Worm (Caenorhabditis elegans) whole organism, midembryonic: ENCODE measurements around the gene F11G11.13.

Experiments
- T22C8.4 ChIP-seq: fragments of 200-800 bp; sonication (Bioruptor generic); IDR thresholded peaks from 2 replicates; pipeline ENCODE4 v1.3.6; 2022; ENCODE audit warnings: missing genetic modification characterization, missing compliant biosample characterization
- flt-1 ChIP-seq: fragments of 200-800 bp; sonication (Bioruptor generic); IDR thresholded peaks from 2 replicates; pipeline ENCODE4 v1.3.6; 2022; ENCODE audit warnings: missing genetic modification characterization, missing compliant biosample characterization
- klf-2 ChIP-seq: fragments of 200-800 bp; sonication (Bioruptor generic); conservative IDR thresholded peaks from 2 replicates; pipeline ENCODE4 v1.3.6; 2022; ENCODE audit warnings: missing genetic modification reagents, missing genetic modification characterization, missing compliant biosample characterization

DNA sequence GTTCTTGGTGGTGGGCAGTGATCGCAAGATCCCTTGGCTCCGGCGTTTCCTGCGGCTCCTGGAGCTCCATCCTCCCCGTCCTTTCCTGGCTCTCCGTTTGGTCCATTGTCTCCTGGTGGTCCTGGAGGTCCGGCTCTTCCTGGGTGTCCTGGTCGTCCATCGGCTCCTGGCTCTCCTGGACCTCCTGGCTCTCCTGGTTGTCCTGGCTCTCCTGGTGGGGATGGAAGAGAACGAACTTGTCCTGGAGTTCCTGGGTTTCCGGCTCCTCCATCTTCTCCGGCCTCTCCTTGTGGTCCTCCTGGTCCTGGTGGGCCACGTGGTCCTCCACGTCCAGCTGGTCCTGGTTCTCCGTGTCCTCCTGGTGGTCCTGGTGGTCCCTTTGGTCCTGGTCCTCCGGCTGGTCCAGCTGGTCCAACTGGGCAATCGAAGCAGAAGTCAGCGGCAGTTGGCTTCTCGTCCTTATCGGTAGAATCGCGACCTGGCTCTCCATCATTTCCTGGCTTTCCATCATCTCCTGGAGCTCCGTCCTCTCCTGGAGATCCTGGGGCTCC lies 6.1 kb downstream of the F11G11.13 start:
- TF ChIP-seq klf-2 (GFP tag; lab: Robert Waterston, UW) (no peak), T22C8.4 (GFP tag; lab: Robert Waterston, UW) (no peak), flt-1 (GFP tag; lab: Robert Waterston, UW) (no peak)
